Fruit fly (Drosophila melanogaster) whole organism, wandering third instar larva: ENCODE measurements around the gene CG2930.

Experiments used
- Vsx2 ChIP-seq: fragments of 200-300, 225-300 bp; sonication (Bioruptor generic); optimal IDR thresholded peaks from 2 replicates; lab custom pipeline; 2018; ENCODE audit warnings: missing biosample characterization, missing genetic modification characterization; ENCODE audit not compliant: partially characterized antibody
- fru ChIP-seq: fragments of 200-800 bp; sonication (Bioruptor generic); optimal IDR thresholded peaks from 3 replicates; lab custom pipeline; 2016; ENCODE audit warnings: missing biosample characterization, mild to moderate bottlenecking, missing genetic modification characterization
- pan ChIP-seq: fragments of >200 bp; optimal IDR thresholded peaks from 2 replicates; lab custom pipeline; 2017
- psq ChIP-seq: fragments of 200-800 bp; sonication (Bioruptor generic); optimal IDR thresholded peaks from 3 replicates; lab custom pipeline; 2017; ENCODE audit warnings: missing biosample characterization, mild to moderate bottlenecking, missing genetic modification characterization, moderate library complexity
- sage ChIP-seq: fragments of 200-800 bp; sonication (Bioruptor generic); optimal IDR thresholded peaks from 2 replicates; lab custom pipeline; 2016; ENCODE audit warnings: missing biosample characterization, mild to moderate bottlenecking, missing genetic modification characterization
- sv ChIP-seq: fragments of 200-800 bp; sonication (Bioruptor generic); optimal IDR thresholded peaks from 3 replicates; lab custom pipeline; 2016; ENCODE audit warnings: missing biosample characterization, missing genetic modification characterization

dm6 chrX:3886751-3887150 is 18.0 kb downstream of the CG2930 start:
- TF ChIP-seq fru (GFP tag; lab: Kevin White, UChicago): no peak
- no peak for TF ChIP-seq Vsx2 (GFP tag; lab: Kevin White, UChicago)
- no peak for TF ChIP-seq sage (GFP tag; lab: Kevin White, UChicago)
- TF ChIP-seq pan (lab: Kevin White, UChicago): no peak
- no peak for TF ChIP-seq sv
- no peak for TF ChIP-seq psq (GFP tag; lab: Kevin White, UChicago)
